Worm (Caenorhabditis elegans) whole organism, midembryonic: Measurements from ENCODE around the gene F44A6.3.

ENCODE experiments used
- flt-1 ChIP-seq: fragments of 200-800 bp; sonication (Bioruptor generic); IDR thresholded peaks from 2 replicates; pipeline ENCODE4 v1.3.6; 2022; ENCODE audit warnings: missing genetic modification characterization, missing compliant biosample characterization
- klf-2 ChIP-seq: fragments of 200-800 bp; sonication (Bioruptor generic); conservative IDR thresholded peaks from 2 replicates; pipeline ENCODE4 v1.3.6; 2022; ENCODE audit warnings: missing genetic modification reagents, missing genetic modification characterization, missing compliant biosample characterization
- med-1 ChIP-seq: sonication (generic microtip); optimal IDR thresholded peaks from 2 replicates; lab custom pipeline; 2017; ENCODE audit warnings: missing genetic modification characterization, mild to moderate bottlenecking, missing compliant biosample characterization, antibody characterized with exemption, missing genetic modification reagents; ENCODE audit not compliant: insufficient read depth
- ref-1 ChIP-seq: fragments of 200-800 bp; sonication (Bioruptor generic); conservative IDR thresholded peaks from 2 replicates; pipeline ENCODE4 v1.3.6; 2022; ENCODE audit warnings: missing genetic modification reagents, missing genetic modification characterization, missing compliant biosample characterization
- tab-1 ChIP-seq: fragments of 200-800 bp; sonication (Bioruptor generic); IDR thresholded peaks from 2 replicates; pipeline ENCODE4 v1.3.6; 2022; ENCODE audit warnings: missing genetic modification characterization, missing compliant biosample characterization
- ztf-23 ChIP-seq: fragments of 200-800 bp; sonication (Bioruptor generic); IDR thresholded peaks from 2 replicates; pipeline ENCODE4 v1.3.6; 2022; ENCODE audit warnings: missing genetic modification reagents, missing genetic modification characterization, missing compliant biosample characterization

- TF ChIP-seq ztf-23 (GFP tag; lab: Robert Waterston, UW) (no peak), flt-1 (no peak), med-1 (GFP tag; lab: Kevin White, UChicago) (no peak), ref-1 (GFP tag; lab: Robert Waterston, UW) (no peak), tab-1 (GFP tag; lab: Robert Waterston, UW) (no peak), klf-2 (GFP tag; lab: Robert Waterston, UW) (no peak)
Observed at ce11 chrX:10238146-10238749, 25.7 kb downstream of the F44A6.3 start.
